Worm (Caenorhabditis elegans): ENCODE measurements around the gene T05G5.5.

DNA sequence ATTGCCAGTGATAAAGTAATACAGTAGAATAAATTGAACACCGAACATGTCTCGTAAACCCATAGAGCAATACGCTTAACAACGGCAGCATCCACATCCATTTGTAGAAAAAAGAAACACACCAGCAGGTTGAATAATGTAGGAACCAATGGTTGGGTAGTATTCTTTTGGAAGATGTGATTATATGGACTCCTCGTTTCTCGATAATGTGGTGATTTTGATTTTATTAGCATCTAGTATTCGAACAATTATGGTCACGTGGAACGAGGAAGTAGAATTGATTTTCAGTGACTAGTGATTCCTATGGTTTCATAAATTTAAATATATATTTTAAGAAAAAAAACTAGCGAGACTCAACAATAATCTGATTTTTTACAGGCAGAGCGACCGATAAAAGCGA lies 45.2 kb upstream of the T05G5.5 start, which contains the start of gene srxa-10:
- TF ChIP-seq sox-4 (tag; optimal IDR thresholded peaks at IDR 0.05): no peak
- no peak for TF ChIP-seq fkh-10 (GFP tag; optimal IDR thresholded peaks at IDR 0.05)
- no peak for TF ChIP-seq ceh-34 (tag; optimal IDR thresholded peaks at IDR 0.05)
- TF ChIP-seq ama-1 (optimal IDR thresholded peaks at IDR 0.05): no peak
- no peak for TF ChIP-seq pha-4 (tag; optimal IDR thresholded peaks at IDR 0.05)

Measured in whole organism, late embryonic.